Fruit fly (Drosophila melanogaster) whole organism, wandering third instar larva: Measurements from ENCODE around the gene CG14326.

Source experiments
- Abd-B ChIP-seq: fragments of >200 bp; optimal IDR thresholded peaks from 2 replicates; lab custom pipeline; 2017; ENCODE audit warnings: missing biosample characterization, missing genetic modification characterization
- Dif ChIP-seq: fragments of 200-275, 200-300 bp; sonication (Bioruptor generic); optimal IDR thresholded peaks from 2 replicates; lab custom pipeline; 2018; ENCODE audit warnings: missing biosample characterization, missing genetic modification characterization; ENCODE audit not compliant: partially characterized antibody
- Jra ChIP-seq: sonication (Bioruptor generic); optimal IDR thresholded peaks from 2 replicates; lab custom pipeline; 2016; ENCODE audit warnings: missing biosample characterization, missing genetic modification characterization
- Mio ChIP-seq: sonication (Bioruptor generic); optimal IDR thresholded peaks from 2 replicates; lab custom pipeline; 2016; ENCODE audit warnings: missing biosample characterization, missing genetic modification characterization
- Sp1 ChIP-seq: fragments of 200-800 bp; sonication (Bioruptor generic); optimal IDR thresholded peaks from 3 replicates; lab custom pipeline; 2019; ENCODE audit warnings: missing biosample characterization, mild to moderate bottlenecking, missing genetic modification characterization, moderate library complexity
- br ChIP-seq: fragments of 200-800 bp; sonication (Bioruptor generic); optimal IDR thresholded peaks from 2 replicates; lab custom pipeline; 2016; ENCODE audit warnings: missing biosample characterization, missing genetic modification characterization
- dl ChIP-seq, 2 experiments: fragments of 175-275, 200-275 bp in 1 of 2; fragments of 200-275 bp in 1 of 2; sonication (Bioruptor generic); optimal IDR thresholded peaks; lab custom pipeline; 2018; ENCODE audit warnings: mild to moderate bottlenecking in 2 of 2, missing biosample characterization in 2 of 2, missing genetic modification characterization in 2 of 2, moderate library complexity in 2 of 2; ENCODE audit not compliant: partially characterized antibody in 2 of 2, insufficient read depth in 1 of 2
- fru ChIP-seq: fragments of 200-800 bp; sonication (Bioruptor generic); optimal IDR thresholded peaks from 3 replicates; lab custom pipeline; 2016; ENCODE audit warnings: missing biosample characterization, mild to moderate bottlenecking, missing genetic modification characterization
- h ChIP-seq: fragments of 200-800 bp; sonication (Bioruptor generic); optimal IDR thresholded peaks from 3 replicates; lab custom pipeline; 2016; ENCODE audit warnings: missing biosample characterization, mild to moderate bottlenecking, missing genetic modification characterization
- lola ChIP-seq: fragments of >200 bp; optimal IDR thresholded peaks from 2 replicates; lab custom pipeline; 2017; ENCODE audit warnings: missing biosample characterization, missing genetic modification characterization
- psq ChIP-seq: fragments of 200-800 bp; sonication (Bioruptor generic); optimal IDR thresholded peaks from 3 replicates; lab custom pipeline; 2017; ENCODE audit warnings: missing biosample characterization, mild to moderate bottlenecking, missing genetic modification characterization, moderate library complexity
- usp ChIP-seq: fragments of >200 bp; optimal IDR thresholded peaks from 2 replicates; lab custom pipeline; 2017; ENCODE audit warnings: missing biosample characterization, missing genetic modification characterization
- woc ChIP-seq: sonication (Bioruptor generic); optimal IDR thresholded peaks from 2 replicates; lab custom pipeline; 2016; ENCODE audit warnings: missing biosample characterization, mild to moderate bottlenecking, missing genetic modification characterization

DNA sequence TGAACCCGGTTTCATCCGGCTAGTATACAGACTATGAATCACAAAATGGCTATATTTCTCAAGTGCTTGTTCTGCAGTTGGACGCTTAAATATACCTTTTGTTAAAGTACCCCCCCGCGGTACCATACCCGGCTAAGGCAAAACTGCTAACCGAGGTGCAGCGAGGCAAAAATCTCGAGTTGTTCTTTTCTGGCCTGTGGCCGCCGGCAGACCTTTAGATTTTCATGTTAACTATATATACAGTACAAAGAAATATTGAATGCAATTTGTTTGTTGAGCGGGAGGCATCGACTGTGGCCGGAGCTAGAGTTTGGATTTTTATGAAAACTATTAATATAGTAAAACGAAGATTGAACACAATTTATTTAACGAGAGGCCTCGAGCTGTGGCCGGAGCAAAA, 3.2 kb upstream of the CG14326 start:
- TF ChIP-seq Abd-B (GFP tag; lab: Kevin White, UChicago) (no peak), Jra (GFP tag; lab: Kevin White, UChicago) (no peak), br (GFP tag; lab: Kevin White, UChicago) (no peak), fru (no peak), usp (GFP tag; lab: Kevin White, UChicago) (no peak), psq (GFP tag; lab: Kevin White, UChicago) (no peak), Sp1 (no peak), Dif (GFP tag; lab: Kevin White, UChicago) (no peak), lola (GFP tag; lab: Kevin White, UChicago) (no peak), woc (GFP tag; lab: Kevin White, UChicago) (no peak), Mio (GFP tag; lab: Kevin White, UChicago) (no peak), h (GFP tag; lab: Kevin White, UChicago) (no peak), dl (GFP tag; optimal IDR thresholded peaks at IDR 0.05; lab: Kevin White, UChicago; ENCODE audit: insufficient read depth in 1 of 2, partially characterized antibody in 2 of 2) (no peak)
